Fruit fly (Drosophila melanogaster) whole organism, adult: ENCODE measurements around the gene Rbp4.

Experiments
- CG12768 ChIP-seq: fragments of 200-800 bp; sonication (Bioruptor generic); optimal IDR thresholded peaks from 2 replicates; lab custom pipeline; 2017; ENCODE audit warnings: missing biosample characterization, missing genetic modification characterization, mild to moderate bottlenecking, moderate library complexity, missing genetic modification reagents
- CG7101 ChIP-seq: fragments of 200-800 bp; sonication (Bioruptor generic); optimal IDR thresholded peaks from 2 replicates; lab custom pipeline; 2018; ENCODE audit warnings: missing biosample characterization, mild to moderate bottlenecking, missing genetic modification characterization, moderate library complexity
- Hr96 ChIP-seq: fragments of 200-800 bp; sonication (Bioruptor generic); optimal IDR thresholded peaks from 2 replicates; lab custom pipeline; 2016; ENCODE audit warnings: missing biosample characterization, missing genetic modification characterization
- Mnt ChIP-seq: fragments of 200-800 bp; sonication (Bioruptor generic); optimal IDR thresholded peaks from 2 replicates; lab custom pipeline; 2016; ENCODE audit warnings: missing biosample characterization, mild to moderate bottlenecking, missing genetic modification characterization
- pad ChIP-seq: fragments of 200-800 bp; sonication (Bioruptor generic); optimal IDR thresholded peaks from 3 replicates; lab custom pipeline; 2017; ENCODE audit warnings: missing biosample characterization, missing genetic modification characterization, mild to moderate bottlenecking, moderate library complexity, missing genetic modification reagents
- tj ChIP-seq: fragments of 200-800 bp; sonication (Bioruptor generic); optimal IDR thresholded peaks from 3 replicates; lab custom pipeline; 2017; ENCODE audit warnings: missing biosample characterization, mild to moderate bottlenecking, missing genetic modification characterization, moderate library complexity

DNA sequence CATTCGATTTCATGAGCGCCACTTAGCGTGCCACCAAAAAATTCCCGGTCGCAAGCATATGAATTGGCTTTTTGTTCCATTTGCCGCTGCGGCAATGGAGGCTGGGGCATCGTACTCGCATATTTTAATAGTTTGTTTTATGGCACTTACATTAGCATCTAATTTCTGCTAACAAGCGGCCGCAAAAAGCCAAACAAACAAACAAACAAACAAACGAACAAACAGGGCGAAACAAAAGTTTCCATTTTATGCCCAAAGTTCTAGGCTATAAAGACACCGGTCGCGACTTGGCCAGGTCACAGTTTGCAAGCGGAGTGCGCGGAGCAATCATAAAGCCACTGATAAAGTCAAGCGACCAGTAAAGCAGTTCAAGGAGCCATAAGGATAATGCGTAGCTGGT lies 40.6 kb downstream of the Rbp4 start, which contains the start of gene CG9269:
- TF ChIP-seq pad (GFP tag; lab: Kevin White, UChicago), result no peak
- TF ChIP-seq CG7101 (tag; lab: Kevin White, UChicago), result no peak
- no peak for TF ChIP-seq Hr96 (GFP tag; lab: Kevin White, UChicago)
- TF ChIP-seq Mnt (GFP tag; lab: Kevin White, UChicago), result no peak
- no peak for TF ChIP-seq CG12768
- TF ChIP-seq tj, result no peak
